Worm (Caenorhabditis elegans): ENCODE results near the gene C25D7.9.

DNA sequence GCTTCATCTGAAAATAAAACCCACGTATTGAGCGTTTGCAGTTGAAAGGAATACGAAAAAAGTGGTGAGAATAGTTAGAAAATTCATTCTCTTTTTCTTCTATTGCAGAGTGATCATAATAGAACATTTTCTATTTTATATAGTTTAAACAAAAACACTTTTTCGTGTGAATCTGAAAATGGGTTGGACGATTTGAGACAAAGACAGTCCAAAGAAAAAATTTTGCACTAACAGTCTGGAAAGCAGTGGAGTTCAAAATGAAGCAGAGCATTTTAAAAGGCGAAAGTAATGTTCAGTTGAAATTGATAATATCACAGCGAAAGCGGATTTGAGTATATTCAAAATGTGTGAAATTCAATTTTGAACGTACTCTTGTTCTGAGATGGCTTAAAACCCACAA lies 23.7 kb downstream of the C25D7.9 start, which contains the start of gene C01G10.18:
- TF ChIP-seq flt-1 (GFP tag; IDR thresholded peaks at IDR 0.05) (no peak), ceh-36 (tag; optimal IDR thresholded peaks at IDR 0.05) (no peak), aly-1 (tag; optimal IDR thresholded peaks at IDR 0.05) (no peak), ama-1 (optimal IDR thresholded peaks at IDR 0.05) (no peak), hmbx-1 (tag; optimal IDR thresholded peaks at IDR 0.05) (no peak), sea-1 (GFP tag; conservative IDR thresholded peaks at IDR 0.05) (no peak)
